Worm (Caenorhabditis elegans): ENCODE measurements around the gene rpl-37.

The rpl-37 gene

DNA sequence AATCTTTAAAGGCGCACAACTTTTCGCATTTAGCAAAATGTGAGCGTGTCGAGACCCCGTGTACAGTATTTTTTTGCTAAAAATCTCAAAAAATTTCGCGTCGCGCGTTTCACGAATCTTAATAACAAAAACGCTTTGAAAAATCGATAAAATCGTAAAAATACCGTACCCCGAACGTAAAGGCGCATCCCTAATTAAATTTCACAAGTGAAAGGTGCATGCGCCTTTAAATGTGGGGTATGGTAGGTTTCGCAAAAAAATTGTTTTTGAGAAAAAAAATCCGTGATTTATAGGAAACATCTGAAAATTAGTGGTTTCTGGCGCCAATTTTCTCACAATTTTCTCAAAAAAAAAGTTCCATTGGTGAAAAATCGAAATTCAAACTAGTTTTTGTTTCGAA, 5.7 kb downstream of the rpl-37 start:
- TF ChIP-seq flt-1 (GFP tag; IDR thresholded peaks at IDR 0.05) (no peak), hnd-1 (tag; optimal IDR thresholded peaks at IDR 0.05) (no peak), B0310.2 (tag; optimal IDR thresholded peaks at IDR 0.05) (no peak), tbx-37 (GFP tag; conservative IDR thresholded peaks at IDR 0.05) (no peak), pes-1 (GFP tag; IDR thresholded peaks at IDR 0.05) (no peak), scrt-1 (GFP tag; IDR thresholded peaks at IDR 0.05) (no peak), tbx-11 (GFP tag; IDR thresholded peaks at IDR 0.05) (no peak), ets-7 (tag; optimal IDR thresholded peaks at IDR 0.05) (no peak), hmg-4 (GFP tag; optimal IDR thresholded peaks at IDR 0.05) (no peak), F13C5.2 (tag; optimal IDR thresholded peaks at IDR 0.05) (no peak)

DNA sequence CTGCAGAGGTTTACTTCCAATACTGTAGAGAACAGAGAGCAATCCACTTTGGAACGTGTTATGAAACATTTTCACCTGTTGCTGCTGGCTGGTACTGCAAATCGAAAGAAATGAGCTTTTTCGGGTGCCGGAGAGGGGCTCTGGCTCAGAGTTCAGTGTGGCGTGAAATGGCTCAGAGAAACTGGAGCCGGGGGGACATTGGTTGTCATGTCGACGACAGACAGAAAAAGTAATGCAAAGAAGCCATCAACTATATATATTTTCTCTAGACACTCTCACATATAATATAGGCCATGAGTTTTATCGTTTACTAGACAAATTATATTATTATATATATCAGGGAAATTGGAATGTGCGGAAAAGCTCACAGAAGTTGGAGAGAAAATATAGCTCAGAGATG, 9.0 kb downstream of the rpl-37 start, which contains the start of gene cfap-20:
TSS of gene cfap-20 (minus strand) at position 101 of the 400 bp plus-strand sequence.
- TF ChIP-seq scrt-1 (GFP tag; IDR thresholded peaks at IDR 0.05) (no peak), tra-4 (tag; optimal IDR thresholded peaks at IDR 0.05) (no peak), ceh-36 (tag; optimal IDR thresholded peaks at IDR 0.05) (no peak), tbx-37 (GFP tag; conservative IDR thresholded peaks at IDR 0.05) (no peak), pes-1 (GFP tag; IDR thresholded peaks at IDR 0.05) (no peak), F13C5.2 (tag; optimal IDR thresholded peaks at IDR 0.05) (no peak), hnd-1 (tag; optimal IDR thresholded peaks at IDR 0.05) (no peak), flt-1 (GFP tag; IDR thresholded peaks at IDR 0.05) (no peak), ama-1 (optimal IDR thresholded peaks at IDR 0.05) (no peak), ets-7 (tag; optimal IDR thresholded peaks at IDR 0.05) (no peak), tbx-11 (GFP tag; IDR thresholded peaks at IDR 0.05) (no peak), aly-1 (tag; optimal IDR thresholded peaks at IDR 0.05) (no peak), ceh-13 (GFP tag; optimal IDR thresholded peaks at IDR 0.05) (no peak), sea-1 (GFP tag; conservative IDR thresholded peaks at IDR 0.05) (no peak), hmg-4 (GFP tag; optimal IDR thresholded peaks at IDR 0.05) (no peak), hmbx-1 (tag; optimal IDR thresholded peaks at IDR 0.05) (no peak), B0310.2 (tag; optimal IDR thresholded peaks at IDR 0.05) (no peak)

DNA sequence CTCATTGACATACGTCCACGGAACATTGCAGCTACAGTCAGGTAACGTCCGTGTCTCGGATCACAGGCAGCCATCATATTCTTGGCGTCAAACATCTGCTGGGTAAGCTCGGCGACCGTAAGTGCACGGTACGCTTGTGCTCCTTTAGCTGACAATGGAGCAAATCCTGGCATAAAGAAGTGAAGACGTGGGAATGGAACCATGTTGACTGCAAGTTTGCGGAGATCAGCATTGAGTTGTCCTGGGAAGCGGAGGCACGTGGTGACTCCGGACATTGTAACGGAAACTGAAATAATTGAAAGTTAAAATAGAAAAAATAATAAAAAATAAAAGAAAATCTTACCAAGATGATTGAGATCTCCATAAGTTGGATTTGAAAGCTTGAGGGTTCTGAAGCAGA, 11.1 kb downstream of the rpl-37 start:
- TF ChIP-seq sea-1 (GFP tag; conservative IDR thresholded peaks at IDR 0.05): no peak
- no peak for TF ChIP-seq tra-4 (tag; optimal IDR thresholded peaks at IDR 0.05)
- TF ChIP-seq flt-1 (GFP tag; IDR thresholded peaks at IDR 0.05): no peak
- no peak for TF ChIP-seq hmbx-1 (tag; optimal IDR thresholded peaks at IDR 0.05)
- no peak for TF ChIP-seq tbx-37 (GFP tag; conservative IDR thresholded peaks at IDR 0.05)
- TF ChIP-seq tbx-11 (GFP tag; IDR thresholded peaks at IDR 0.05): no peak
- TF ChIP-seq ets-7 (tag; optimal IDR thresholded peaks at IDR 0.05): no peak

- TF ChIP-seq tbx-37 (GFP tag; conservative IDR thresholded peaks at IDR 0.05): 0 out of 2 replicates have a peak, but pooled peaks have one; percentile 24
- peak; percentile 70 for TF ChIP-seq pes-1 (GFP tag; IDR thresholded peaks at IDR 0.05)
- TF ChIP-seq B0310.2 (tag; optimal IDR thresholded peaks at IDR 0.05): no peak
- TF ChIP-seq hmbx-1 (tag; optimal IDR thresholded peaks at IDR 0.05): no peak
- TF ChIP-seq ceh-13 (GFP tag; optimal IDR thresholded peaks at IDR 0.05): no peak
- TF ChIP-seq flt-1 (GFP tag; IDR thresholded peaks at IDR 0.05): no peak
- TF ChIP-seq ets-7 (tag; optimal IDR thresholded peaks at IDR 0.05): no peak
- no peak for TF ChIP-seq sea-1 (GFP tag; conservative IDR thresholded peaks at IDR 0.05)
- no peak for TF ChIP-seq hmg-4 (GFP tag; optimal IDR thresholded peaks at IDR 0.05)
- no peak for TF ChIP-seq tra-4 (tag; optimal IDR thresholded peaks at IDR 0.05)
- TF ChIP-seq tbx-11 (GFP tag; IDR thresholded peaks at IDR 0.05): no peak
These were observed 12.0 kb downstream of the rpl-37 start for ce11 chrIII:3540424-3540823.

- TF ChIP-seq flt-1 (GFP tag; IDR thresholded peaks at IDR 0.05): no peak
- TF ChIP-seq hnd-1 (tag; optimal IDR thresholded peaks at IDR 0.05): no peak
- TF ChIP-seq tbx-11 (GFP tag; IDR thresholded peaks at IDR 0.05): no peak
- TF ChIP-seq ceh-13 (GFP tag; optimal IDR thresholded peaks at IDR 0.05): no peak
- TF ChIP-seq B0310.2 (tag; optimal IDR thresholded peaks at IDR 0.05): no peak
- TF ChIP-seq ceh-36 (tag; optimal IDR thresholded peaks at IDR 0.05): no peak
- TF ChIP-seq F13C5.2 (tag; optimal IDR thresholded peaks at IDR 0.05): no peak
- no peak for TF ChIP-seq ama-1 (optimal IDR thresholded peaks at IDR 0.05)
- TF ChIP-seq tbx-37 (GFP tag; conservative IDR thresholded peaks at IDR 0.05): no peak
- no peak for TF ChIP-seq sea-1 (GFP tag; conservative IDR thresholded peaks at IDR 0.05)
- TF ChIP-seq ets-7 (tag; optimal IDR thresholded peaks at IDR 0.05): no peak
- no peak for TF ChIP-seq hmg-4 (GFP tag; optimal IDR thresholded peaks at IDR 0.05)
- no peak for TF ChIP-seq hmbx-1 (tag; optimal IDR thresholded peaks at IDR 0.05)
- no peak for TF ChIP-seq pes-1 (GFP tag; IDR thresholded peaks at IDR 0.05)
- no peak for TF ChIP-seq tra-4 (tag; optimal IDR thresholded peaks at IDR 0.05)
- no peak for TF ChIP-seq aly-1 (tag; optimal IDR thresholded peaks at IDR 0.05)
- TF ChIP-seq scrt-1 (GFP tag; IDR thresholded peaks at IDR 0.05): no peak
These were observed 12.7 kb downstream of the rpl-37 start for ce11 chrIII:3541093-3541492.

ce11 chrIII:3541539-3541938, 13.1 kb downstream of the rpl-37 start, which contains the start of gene ben-1:
Gene ben-1, minus strand, starts transcription at chrIII:3541639.
- TF ChIP-seq F13C5.2 (tag; optimal IDR thresholded peaks at IDR 0.05) (no peak), ceh-13 (GFP tag; optimal IDR thresholded peaks at IDR 0.05) (no peak), B0310.2 (tag; optimal IDR thresholded peaks at IDR 0.05) (no peak), aly-1 (tag; optimal IDR thresholded peaks at IDR 0.05) (no peak), tbx-37 (GFP tag; conservative IDR thresholded peaks at IDR 0.05) (no peak), scrt-1 (GFP tag; IDR thresholded peaks at IDR 0.05) (no peak), sea-1 (GFP tag; conservative IDR thresholded peaks at IDR 0.05) (no peak), pes-1 (GFP tag; IDR thresholded peaks at IDR 0.05) (no peak), ama-1 (optimal IDR thresholded peaks at IDR 0.05) (no peak)

DNA sequence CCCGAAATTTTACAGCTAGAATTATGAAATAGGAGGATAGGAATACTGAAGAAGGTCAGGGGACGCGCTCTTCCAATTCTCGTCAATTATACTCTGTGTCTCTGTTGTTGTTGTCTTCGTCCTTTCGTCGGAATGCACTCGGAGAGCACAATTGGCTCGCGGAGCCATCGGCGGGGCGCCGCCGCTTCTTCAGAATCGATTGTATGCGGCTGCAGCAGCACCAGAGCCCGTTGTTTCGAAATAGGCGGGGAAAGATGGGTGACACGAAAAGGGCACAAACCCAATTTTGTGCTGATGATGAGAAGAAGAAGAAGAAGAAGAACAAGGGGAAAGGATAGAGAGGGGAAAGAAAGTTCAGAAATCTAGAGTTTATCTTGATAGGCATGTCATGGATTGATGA, 13.7 kb downstream of the rpl-37 start:
- TF ChIP-seq tra-4 (tag; optimal IDR thresholded peaks at IDR 0.05) (no peak), ceh-36 (tag; optimal IDR thresholded peaks at IDR 0.05) (no peak), hnd-1 (tag; optimal IDR thresholded peaks at IDR 0.05) (no peak), hmbx-1 (tag; optimal IDR thresholded peaks at IDR 0.05) (no peak)

DNA sequence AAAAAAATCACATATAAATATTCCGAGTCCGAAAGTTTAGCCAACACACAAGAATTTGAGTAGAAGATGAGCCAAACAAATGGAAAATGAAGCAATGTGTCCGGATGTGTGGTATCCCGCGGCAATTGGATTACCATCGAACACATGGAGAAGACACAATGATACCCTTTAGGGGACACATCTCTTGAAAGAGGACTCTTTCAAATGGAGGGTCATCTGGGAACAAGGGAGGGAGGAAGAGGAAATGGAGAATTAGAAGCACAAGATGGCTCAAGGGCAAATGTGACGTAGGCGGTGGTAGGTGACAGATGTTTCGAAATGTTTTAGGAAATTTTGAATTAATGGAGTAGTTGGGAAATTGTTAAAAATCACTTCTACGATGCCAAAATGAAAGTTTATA, 14.6 kb downstream of the rpl-37 start:
- no peak for TF ChIP-seq ama-1 (optimal IDR thresholded peaks at IDR 0.05)
- TF ChIP-seq ets-7 (tag; optimal IDR thresholded peaks at IDR 0.05): no peak
- no peak for TF ChIP-seq tbx-11 (GFP tag; IDR thresholded peaks at IDR 0.05)
- no peak for TF ChIP-seq aly-1 (tag; optimal IDR thresholded peaks at IDR 0.05)
- no peak for TF ChIP-seq hnd-1 (tag; optimal IDR thresholded peaks at IDR 0.05)
- no peak for TF ChIP-seq pes-1 (GFP tag; IDR thresholded peaks at IDR 0.05)
- TF ChIP-seq sea-1 (GFP tag; conservative IDR thresholded peaks at IDR 0.05): no peak
- no peak for TF ChIP-seq ceh-36 (tag; optimal IDR thresholded peaks at IDR 0.05)
- TF ChIP-seq tra-4 (tag; optimal IDR thresholded peaks at IDR 0.05): no peak
- TF ChIP-seq B0310.2 (tag; optimal IDR thresholded peaks at IDR 0.05): no peak
- TF ChIP-seq flt-1 (GFP tag; IDR thresholded peaks at IDR 0.05): no peak
- no peak for TF ChIP-seq scrt-1 (GFP tag; IDR thresholded peaks at IDR 0.05)
- no peak for TF ChIP-seq F13C5.2 (tag; optimal IDR thresholded peaks at IDR 0.05)
- no peak for TF ChIP-seq tbx-37 (GFP tag; conservative IDR thresholded peaks at IDR 0.05)
- no peak for TF ChIP-seq ceh-13 (GFP tag; optimal IDR thresholded peaks at IDR 0.05)
- no peak for TF ChIP-seq hmbx-1 (tag; optimal IDR thresholded peaks at IDR 0.05)
- no peak for TF ChIP-seq hmg-4 (GFP tag; optimal IDR thresholded peaks at IDR 0.05)

Data from whole organism, early embryonic.